Worm (Caenorhabditis elegans) whole organism, L2 larva: ENCODE data around the gene tag-276.

Source experiments
- ZK546.5 ChIP-seq: sonication (generic microtip); optimal IDR thresholded peaks from 2 replicates; lab custom pipeline; 2017; ENCODE audit warnings: missing biosample characterization, missing genetic modification characterization
- aly-2 ChIP-seq: fragments of 150-350 bp; optimal IDR thresholded peaks from 2 replicates; lab custom pipeline; 2014; ENCODE audit warnings: missing biosample characterization, missing genetic modification characterization
- blmp-1 ChIP-seq: sonication (generic microtip); optimal IDR thresholded peaks from 2 replicates; lab custom pipeline; 2017; ENCODE audit warnings: missing genetic modification characterization, mild to moderate bottlenecking, missing compliant biosample characterization, antibody characterized with exemption, moderate library complexity; ENCODE audit not compliant: insufficient read depth
- ceh-16 ChIP-seq: fragments of 150-350 bp; optimal IDR thresholded peaks from 2 replicates; lab custom pipeline; 2014; ENCODE audit warnings: missing biosample characterization, missing genetic modification characterization
- dmd-4 ChIP-seq: sonication (generic microtip); optimal IDR thresholded peaks from 2 replicates; lab custom pipeline; 2017; ENCODE audit warnings: missing biosample characterization, missing genetic modification characterization
- egl-27 ChIP-seq: sonication (generic microtip); optimal IDR thresholded peaks from 3 replicates; lab custom pipeline; 2017; ENCODE audit warnings: missing biosample characterization, missing genetic modification reagents, missing genetic modification characterization
- elt-1 ChIP-seq: fragments of 150-350 bp; optimal IDR thresholded peaks from 2 replicates; lab custom pipeline; 2014; ENCODE audit warnings: missing biosample characterization, missing genetic modification characterization
- lsy-2 ChIP-seq, 2 experiments: fragments of 150-350 bp in 1 of 2; sonication (generic microtip) in 1 of 2; optimal IDR thresholded peaks; 2 replicates each; lab custom pipeline; 2014 to 2017; ENCODE audit warnings: missing biosample characterization in 2 of 2, missing genetic modification characterization in 2 of 2
- mdl-1 ChIP-seq, 2 experiments: fragments of 150-350 bp in 1 of 2; sonication (generic microtip) in 1 of 2; optimal IDR thresholded peaks; 2 replicates each; lab custom pipeline; 2017; ENCODE audit warnings: missing biosample characterization in 2 of 2, missing genetic modification characterization in 2 of 2
- nhr-21 ChIP-seq: fragments of 150-350 bp; optimal IDR thresholded peaks from 2 replicates; lab custom pipeline; 2014; ENCODE audit warnings: missing biosample characterization, missing genetic modification characterization
- nhr-23 ChIP-seq: fragments of 150-350 bp; optimal IDR thresholded peaks from 2 replicates; lab custom pipeline; 2014; ENCODE audit warnings: missing biosample characterization, missing genetic modification reagents, missing genetic modification characterization
- nhr-77 ChIP-seq: fragments of 150-350 bp; optimal IDR thresholded peaks from 2 replicates; lab custom pipeline; 2014; ENCODE audit warnings: missing biosample characterization, missing genetic modification characterization
- peb-1 ChIP-seq: fragments of 150-350 bp; optimal IDR thresholded peaks from 2 replicates; lab custom pipeline; 2014; ENCODE audit warnings: missing biosample characterization, missing genetic modification characterization
- sem-4 ChIP-seq: fragments of 150-350 bp; optimal IDR thresholded peaks from 2 replicates; lab custom pipeline; 2014; ENCODE audit warnings: missing biosample characterization, missing genetic modification reagents, missing genetic modification characterization
- unc-62 ChIP-seq: fragments of 150-350 bp; optimal IDR thresholded peaks from 2 replicates; lab custom pipeline; 2014; ENCODE audit warnings: missing biosample characterization, missing genetic modification reagents, missing genetic modification characterization
- ztf-1 ChIP-seq: fragments of 200-800 bp; sonication (Bioruptor generic); conservative IDR thresholded peaks from 2 replicates; pipeline ENCODE4 v1.3.6; 2022; ENCODE audit warnings: missing genetic modification characterization, missing compliant biosample characterization

The tag-276 gene

ce11 chrII:12199209-12199608, 49.7 kb downstream of the tag-276 start:
- no peak for TF ChIP-seq egl-27
- no peak for TF ChIP-seq peb-1 (tag; lab: Kevin White, UChicago)
- no peak for TF ChIP-seq nhr-23
- TF ChIP-seq unc-62 (GFP tag; lab: Kevin White, UChicago): no peak
- no peak for TF ChIP-seq ztf-1 (GFP tag; lab: Robert Waterston, UW)
- no peak for TF ChIP-seq mdl-1 (tag; optimal IDR thresholded peaks at IDR 0.05; lab: Kevin White, UChicago)
- TF ChIP-seq blmp-1 (tag; lab: Kevin White, UChicago): no peak
- TF ChIP-seq ZK546.5 (tag; lab: Kevin White, UChicago): no peak
- no peak for TF ChIP-seq nhr-21 (tag; lab: Kevin White, UChicago)
- TF ChIP-seq lsy-2 (tag; optimal IDR thresholded peaks at IDR 0.05; lab: Kevin White, UChicago): no peak
- no peak for TF ChIP-seq ceh-16 (tag; lab: Kevin White, UChicago)
- TF ChIP-seq nhr-77 (tag; lab: Kevin White, UChicago): no peak
- TF ChIP-seq sem-4 (tag; lab: Kevin White, UChicago): no peak
- no peak for TF ChIP-seq aly-2 (tag; lab: Kevin White, UChicago)
- no peak for TF ChIP-seq elt-1 (tag; lab: Kevin White, UChicago)
- TF ChIP-seq dmd-4: no peak
